Fruit fly (Drosophila melanogaster) whole organism, prepupa: ENCODE measurements around the gene CG7362.

Experiments
- Blimp-1 ChIP-seq: fragments of 200-800 bp; sonication (Bioruptor generic); optimal IDR thresholded peaks from 3 replicates; lab custom pipeline; 2017; ENCODE audit warnings: missing biosample characterization, missing genetic modification characterization, mild to moderate bottlenecking, moderate library complexity, missing genetic modification reagents
- CG10631 ChIP-seq: fragments of 200-800 bp; sonication (Bioruptor generic); optimal IDR thresholded peaks from 2 replicates; lab custom pipeline; 2016; ENCODE audit warnings: missing biosample characterization, missing genetic modification characterization
- CG10669 ChIP-seq: fragments of 200-800 bp; sonication (Bioruptor generic); optimal IDR thresholded peaks from 3 replicates; lab custom pipeline; 2018; ENCODE audit warnings: missing biosample characterization, mild to moderate bottlenecking, missing genetic modification characterization, moderate library complexity
- CG11294 ChIP-seq: fragments of 200-800 bp; sonication (Bioruptor generic); IDR thresholded peaks from 2 replicates; pipeline ENCODE4 v1.3.6; 2022; ENCODE audit warnings: missing biosample characterization, missing genetic modification characterization
- CG11762 ChIP-seq: fragments of 200-800 bp; sonication (Bioruptor generic); optimal IDR thresholded peaks from 3 replicates; lab custom pipeline; 2016; ENCODE audit warnings: missing biosample characterization, missing genetic modification characterization; ENCODE audit not compliant: insufficient read depth
- CG11902 ChIP-seq: fragments of 200-800 bp; sonication (Bioruptor generic); optimal IDR thresholded peaks from 3 replicates; lab custom pipeline; 2016; ENCODE audit warnings: missing biosample characterization, missing genetic modification characterization
- CG15336 ChIP-seq: fragments of 200-800 bp; sonication (Bioruptor generic); IDR thresholded peaks from 2 replicates; pipeline ENCODE4 v1.3.6; 2022; ENCODE audit warnings: missing biosample characterization, missing genetic modification characterization
- CG1621 ChIP-seq: fragments of 200-800 bp; sonication (Bioruptor generic); optimal IDR thresholded peaks from 3 replicates; lab custom pipeline; 2018; ENCODE audit warnings: missing biosample characterization, mild to moderate bottlenecking, missing genetic modification characterization
- CG3032 ChIP-seq: fragments of 200-800 bp; optimal IDR thresholded peaks from 2 replicates; lab custom pipeline; 2019; ENCODE audit warnings: missing biosample characterization, mild to moderate bottlenecking, missing genetic modification characterization, moderate library complexity
- CG31627 ChIP-seq: fragments of 200-800 bp; sonication (Bioruptor generic); optimal IDR thresholded peaks from 3 replicates; lab custom pipeline; 2016; ENCODE audit warnings: missing biosample characterization, missing genetic modification characterization
- CG34406 ChIP-seq: fragments of 200-800 bp; sonication (Bioruptor generic); optimal IDR thresholded peaks from 3 replicates; lab custom pipeline; 2016; ENCODE audit warnings: missing biosample characterization, missing genetic modification characterization
- CG3919 ChIP-seq: fragments of 200-800 bp; sonication (Bioruptor generic); optimal IDR thresholded peaks from 3 replicates; lab custom pipeline; 2016; ENCODE audit warnings: missing biosample characterization, missing genetic modification characterization
- CG4318 ChIP-seq: fragments of 200-800 bp; sonication (Bioruptor generic); optimal IDR thresholded peaks from 3 replicates; lab custom pipeline; 2017; ENCODE audit warnings: missing biosample characterization, mild to moderate bottlenecking, missing genetic modification characterization
- CG6276 ChIP-seq: fragments of 200-800 bp; sonication (Bioruptor generic); optimal IDR thresholded peaks from 2 replicates; lab custom pipeline; 2017; ENCODE audit warnings: missing biosample characterization, mild to moderate bottlenecking, missing genetic modification characterization
- CG6792 ChIP-seq: fragments of 200-800 bp; sonication (Bioruptor generic); optimal IDR thresholded peaks from 3 replicates; lab custom pipeline; 2016; ENCODE audit warnings: missing biosample characterization, missing genetic modification characterization
- CG6808 ChIP-seq: fragments of 200-800 bp; sonication (Bioruptor generic); optimal IDR thresholded peaks from 3 replicates; lab custom pipeline; 2017; ENCODE audit warnings: missing biosample characterization, missing genetic modification characterization, mild to moderate bottlenecking, moderate library complexity, missing genetic modification reagents
- CG6854 ChIP-seq: fragments of 200-800 bp; sonication (Bioruptor generic); optimal IDR thresholded peaks from 2 replicates; lab custom pipeline; 2017; ENCODE audit warnings: missing biosample characterization, mild to moderate bottlenecking, missing genetic modification characterization
- CG7368 ChIP-seq: fragments of 200-800 bp; sonication (Bioruptor generic); optimal IDR thresholded peaks from 3 replicates; lab custom pipeline; 2016; ENCODE audit warnings: missing biosample characterization, missing genetic modification characterization
- CG8119 ChIP-seq: fragments of 200-800 bp; sonication (Bioruptor generic); IDR thresholded peaks from 3 replicates; pipeline ENCODE4 v1.3.6; 2022; ENCODE audit warnings: missing biosample characterization, missing genetic modification characterization
- CG8319 ChIP-seq: fragments of 200-800 bp; sonication (Bioruptor generic); optimal IDR thresholded peaks from 3 replicates; lab custom pipeline; 2016; ENCODE audit warnings: missing biosample characterization, missing genetic modification characterization
- CG9139 ChIP-seq: fragments of 200-800 bp; sonication (Bioruptor generic); optimal IDR thresholded peaks from 3 replicates; lab custom pipeline; 2017; ENCODE audit warnings: missing biosample characterization, mild to moderate bottlenecking, missing genetic modification characterization
- Eip78C ChIP-seq: fragments of 200-800 bp; sonication (Bioruptor generic); peaks from one replicate; lab custom pipeline; 2016; ENCODE audit warnings: missing biosample characterization, missing genetic modification characterization
- Eip93F ChIP-seq: fragments of 200-800 bp; sonication (Bioruptor generic); optimal IDR thresholded peaks from 2 replicates; lab custom pipeline; 2016; ENCODE audit warnings: missing biosample characterization, mild to moderate bottlenecking, missing genetic modification characterization
- Ets21C ChIP-seq: fragments of 200-800 bp; sonication (Bioruptor generic); optimal IDR thresholded peaks from 3 replicates; lab custom pipeline; 2016; ENCODE audit warnings: missing biosample characterization, missing genetic modification characterization
- Hr38 ChIP-seq: sonication (Bioruptor generic); optimal IDR thresholded peaks from 2 replicates; lab custom pipeline; 2016; ENCODE audit warnings: missing biosample characterization, missing genetic modification characterization
- Hr4 ChIP-seq: fragments of 200-800 bp; sonication (Bioruptor generic); optimal IDR thresholded peaks from 3 replicates; lab custom pipeline; 2016; ENCODE audit warnings: missing biosample characterization, missing genetic modification characterization
- Met ChIP-seq: fragments of 200-800 bp; sonication (Bioruptor generic); optimal IDR thresholded peaks from 3 replicates; lab custom pipeline; 2016; ENCODE audit warnings: missing biosample characterization, missing genetic modification characterization
- OdsH ChIP-seq: fragments of 200-800 bp; sonication (Bioruptor generic); optimal IDR thresholded peaks from 3 replicates; lab custom pipeline; 2016; ENCODE audit warnings: missing biosample characterization, missing genetic modification characterization
- Smox ChIP-seq: fragments of 200-800 bp; sonication (Bioruptor generic); optimal IDR thresholded peaks from 3 replicates; lab custom pipeline; 2016; ENCODE audit warnings: missing biosample characterization, missing genetic modification characterization
- Sox14 ChIP-seq: fragments of 200-800 bp; sonication (Bioruptor generic); optimal IDR thresholded peaks from 3 replicates; lab custom pipeline; 2016; ENCODE audit warnings: missing biosample characterization, missing genetic modification characterization
- Sox15 ChIP-seq: fragments of 200-800 bp; sonication (Bioruptor generic); optimal IDR thresholded peaks from 3 replicates; lab custom pipeline; 2016; ENCODE audit warnings: missing biosample characterization, missing genetic modification characterization
- achi ChIP-seq: fragments of 200-800 bp; sonication (Bioruptor generic); optimal IDR thresholded peaks from 3 replicates; lab custom pipeline; 2016; ENCODE audit warnings: missing biosample characterization, missing genetic modification characterization
- acj6 ChIP-seq: fragments of 200-800 bp; sonication (Bioruptor generic); optimal IDR thresholded peaks from 3 replicates; lab custom pipeline; 2016; ENCODE audit warnings: missing biosample characterization, missing genetic modification characterization
- cyc ChIP-seq: fragments of 200-800 bp; sonication (Bioruptor generic); optimal IDR thresholded peaks from 3 replicates; lab custom pipeline; 2016; ENCODE audit warnings: missing biosample characterization, missing genetic modification characterization
- dsx ChIP-seq: fragments of 200-800 bp; optimal IDR thresholded peaks from 3 replicates; lab custom pipeline; 2019; ENCODE audit warnings: missing biosample characterization, mild to moderate bottlenecking, missing genetic modification characterization, moderate library complexity; ENCODE audit not compliant: poor library complexity, severe bottlenecking
- eg ChIP-seq: fragments of 200-800 bp; sonication (Bioruptor generic); IDR thresholded peaks from 3 replicates; pipeline ENCODE4 v1.3.6; 2022; ENCODE audit warnings: missing biosample characterization, missing genetic modification characterization
- esn ChIP-seq: fragments of 200-800 bp; sonication (Bioruptor generic); optimal IDR thresholded peaks from 2 replicates; lab custom pipeline; 2016; ENCODE audit warnings: missing biosample characterization, mild to moderate bottlenecking, missing genetic modification characterization, moderate library complexity
- fd59A ChIP-seq: fragments of 200-800 bp; sonication (Bioruptor generic); optimal IDR thresholded peaks from 2 replicates; lab custom pipeline; 2017; ENCODE audit warnings: missing biosample characterization, mild to moderate bottlenecking, missing genetic modification characterization, missing genetic modification reagents
- lz ChIP-seq: fragments of 200-800 bp; sonication (Bioruptor generic); optimal IDR thresholded peaks from 3 replicates; lab custom pipeline; 2016; ENCODE audit warnings: missing biosample characterization, missing genetic modification characterization
- pdm3 ChIP-seq: fragments of 200-800 bp; sonication (Bioruptor generic); optimal IDR thresholded peaks from 3 replicates; lab custom pipeline; 2016; ENCODE audit warnings: missing biosample characterization, missing genetic modification characterization
- salr ChIP-seq, 2 experiments: fragments of 200-800 bp; sonication (Bioruptor generic); optimal IDR thresholded peaks; 3 replicates each; lab custom pipeline; 2016 to 2018; ENCODE audit warnings: missing biosample characterization in 2 of 2, missing genetic modification characterization in 2 of 2, mild to moderate bottlenecking in 1 of 2
- spab ChIP-seq: fragments of 200-800 bp; sonication (Bioruptor generic); optimal IDR thresholded peaks from 2 replicates; lab custom pipeline; 2017; ENCODE audit warnings: missing biosample characterization, mild to moderate bottlenecking, missing genetic modification characterization, missing genetic modification reagents
- svp ChIP-seq: fragments of 200-800 bp; sonication (Bioruptor generic); peaks from one replicate; lab custom pipeline; 2016; ENCODE audit warnings: missing biosample characterization, missing genetic modification characterization
- topi ChIP-seq: fragments of 200-800 bp; sonication (Bioruptor generic); optimal IDR thresholded peaks from 3 replicates; lab custom pipeline; 2016; ENCODE audit warnings: missing biosample characterization, missing genetic modification characterization

The CG7362 gene

DNA sequence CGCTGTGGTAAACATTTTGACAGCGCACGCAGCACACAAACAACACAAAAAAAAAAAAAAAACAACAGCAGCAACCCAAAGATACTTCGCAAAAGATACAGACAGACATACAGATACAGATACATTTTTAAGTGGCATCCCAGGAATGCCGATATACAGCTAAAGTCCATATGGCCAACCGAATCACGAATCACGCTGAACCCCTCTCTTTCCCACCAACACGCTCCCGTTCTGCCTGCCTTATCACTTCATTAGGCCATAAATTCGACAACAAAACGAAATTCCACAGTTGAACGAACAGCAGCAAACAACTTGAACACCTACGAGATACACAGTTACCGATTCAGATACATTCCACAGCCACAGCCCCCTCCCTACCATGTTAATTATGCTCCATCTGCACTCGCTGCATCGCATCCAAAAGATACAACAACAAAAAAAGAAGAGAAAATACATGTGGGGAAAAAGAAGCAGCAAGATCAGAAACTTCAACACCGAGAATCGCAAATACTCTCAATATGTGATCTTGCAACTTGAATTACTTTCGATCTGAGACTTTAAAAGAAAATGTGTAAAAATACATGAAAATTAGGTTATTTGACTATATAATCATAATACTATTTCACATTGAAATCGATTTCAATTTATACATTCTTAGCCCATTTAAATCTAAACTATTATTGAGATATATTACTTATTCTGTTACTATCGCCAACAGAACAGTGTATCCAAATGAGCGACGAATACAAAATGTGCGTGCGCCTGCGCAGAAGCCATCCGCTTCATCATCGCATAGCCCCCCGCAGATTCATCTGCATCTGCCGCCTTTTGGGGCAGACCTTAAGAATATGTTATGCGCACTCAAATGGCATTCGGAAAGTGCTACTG lies 37.8 kb downstream of the CG7362 start (continued):
- no peak for TF ChIP-seq CG11294
- no peak for TF ChIP-seq Blimp-1 (GFP tag; lab: Kevin White, UChicago)
- peak; percentile 30 for TF ChIP-seq Sox14 (GFP tag; lab: Kevin White, UChicago)
- peak; percentile 41 for TF ChIP-seq CG34406 (GFP tag; lab: Kevin White, UChicago)
- peak; percentile 22 for TF ChIP-seq CG6792 (GFP tag; lab: Kevin White, UChicago)
- no peak for TF ChIP-seq CG4318 (GFP tag; lab: Kevin White, UChicago)
- peak; percentile 25; the same call in 1 of the 2 replicates for TF ChIP-seq CG15336 (GFP tag; lab: Robert Waterston, UW)
- TF ChIP-seq eg, result no peak
- peak; percentile 14 for TF ChIP-seq Ets21C (GFP tag; lab: Kevin White, UChicago)
- peak; percentile 5 for TF ChIP-seq spab (GFP tag; lab: Kevin White, UChicago)
- TF ChIP-seq CG6808 (GFP tag; lab: Kevin White, UChicago), result peak; percentile 66
- peak; percentile 19 for TF ChIP-seq Met
- TF ChIP-seq dsx (GFP tag; lab: Kevin White, UChicago), result peak; percentile 75
- peak; percentile 23 for TF ChIP-seq CG8319 (GFP tag; lab: Kevin White, UChicago)
- peak; percentile 41 for TF ChIP-seq pdm3 (GFP tag; lab: Kevin White, UChicago)
- peak; percentile 7 for TF ChIP-seq Hr4 (GFP tag; lab: Kevin White, UChicago)
- peak; percentile 23 for TF ChIP-seq acj6 (GFP tag; lab: Kevin White, UChicago)
- TF ChIP-seq achi (GFP tag; lab: Kevin White, UChicago), result peak; percentile 22
- no peak for TF ChIP-seq fd59A (GFP tag; lab: Kevin White, UChicago)
- no peak for TF ChIP-seq Hr38
- TF ChIP-seq CG9139 (GFP tag; lab: Kevin White, UChicago), result no peak
- peak; percentile 46 for TF ChIP-seq Smox
- no peak for TF ChIP-seq CG1621 (tag; lab: Kevin White, UChicago)
- TF ChIP-seq CG11902, result no peak
- TF ChIP-seq lz (GFP tag; lab: Kevin White, UChicago), result peak; percentile 26
- peak in 1 of 2 experiments; percentile 19 for TF ChIP-seq salr (GFP tag; optimal IDR thresholded peaks at IDR 0.05; lab: Kevin White, UChicago)

DNA sequence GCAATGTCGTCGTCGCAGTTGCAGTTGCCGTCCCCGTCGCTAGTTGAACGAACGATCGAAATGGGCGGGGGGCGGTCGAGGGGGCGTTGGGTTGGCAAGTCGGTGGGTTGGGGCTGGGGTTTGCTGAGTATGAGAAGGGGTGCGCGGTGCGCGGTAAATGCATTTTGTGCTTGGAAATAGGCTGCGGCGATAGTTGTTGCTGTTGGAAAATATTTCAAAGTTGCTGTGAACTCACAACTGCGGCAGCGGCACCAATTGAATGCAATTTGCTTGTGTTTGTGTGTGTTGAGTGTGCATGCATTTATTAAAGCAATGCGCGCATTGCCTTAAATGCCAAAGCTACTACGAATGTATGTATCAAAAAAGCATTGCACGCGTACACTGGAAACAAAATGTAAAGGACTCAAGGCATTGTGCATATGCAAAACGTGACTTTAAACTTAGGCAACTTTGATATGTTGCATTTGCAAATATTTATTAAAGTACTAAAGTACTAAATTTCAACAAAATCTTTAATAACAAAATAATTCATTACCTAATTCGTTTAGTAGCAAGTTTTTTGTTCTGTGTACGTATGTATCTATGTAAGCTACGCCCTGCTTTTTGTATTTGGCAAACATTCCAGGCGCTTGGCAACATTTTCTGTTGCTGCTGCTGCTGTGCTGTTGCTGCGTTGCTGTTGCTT lies 39.2 kb downstream of the CG7362 start:
- TF ChIP-seq dsx (GFP tag; lab: Kevin White, UChicago) (peak; percentile 87), svp (GFP tag; lab: Kevin White, UChicago) (peak; percentile 48), CG10631 (GFP tag; lab: Kevin White, UChicago) (peak; percentile 93), CG6792 (GFP tag; lab: Kevin White, UChicago) (peak; percentile 69), acj6 (GFP tag; lab: Kevin White, UChicago) (peak; percentile 90), CG11762 (peak; percentile 87), Hr4 (GFP tag; lab: Kevin White, UChicago) (peak; percentile 99), CG8119 (GFP tag; lab: Robert Waterston, UW) (peak; percentile 99), CG7368 (GFP tag; lab: Kevin White, UChicago) (peak; percentile 59), Eip93F (no peak), eg (peak; percentile 99), Eip78C (GFP tag; lab: Kevin White, UChicago) (peak; percentile 98), Sox14 (GFP tag; lab: Kevin White, UChicago) (peak; percentile 93), CG4318 (GFP tag; lab: Kevin White, UChicago) (peak; percentile 95), topi (GFP tag; lab: Kevin White, UChicago) (peak; percentile 68), CG6854 (GFP tag; lab: Kevin White, UChicago) (no peak), Smox (peak; percentile 40), achi (GFP tag; lab: Kevin White, UChicago) (peak; percentile 93), CG6276 (peak; percentile 98), CG34406 (GFP tag; lab: Kevin White, UChicago) (peak; percentile 67), CG3919 (GFP tag; lab: Kevin White, UChicago) (peak; percentile 91), CG1621 (tag; lab: Kevin White, UChicago) (peak; percentile 89), CG31627 (peak; percentile 54), OdsH (GFP tag; lab: Kevin White, UChicago) (peak; percentile 93), CG3032 (peak; percentile 93), Met (peak; percentile 67), cyc (GFP tag; lab: Kevin White, UChicago) (peak; percentile 62), CG10669 (GFP tag; lab: Kevin White, UChicago) (peak; percentile 83), CG11294 (peak; percentile 96), CG11902 (peak; percentile 24), Sox15 (GFP tag; lab: Kevin White, UChicago) (peak; percentile 18), esn (peak; percentile 64)
